Fruit fly (Drosophila melanogaster) whole organism, wandering third instar larva: ENCODE results near the gene brun.

Source experiments
- Hnf4 ChIP-seq: fragments of 200-800 bp; sonication (Bioruptor generic); optimal IDR thresholded peaks from 2 replicates; lab custom pipeline; 2016; ENCODE audit warnings: missing biosample characterization, mild to moderate bottlenecking, missing genetic modification characterization
- Jra ChIP-seq: sonication (Bioruptor generic); optimal IDR thresholded peaks from 2 replicates; lab custom pipeline; 2016; ENCODE audit warnings: missing biosample characterization, missing genetic modification characterization
- dsf ChIP-seq: sonication (Bioruptor generic); optimal IDR thresholded peaks from 2 replicates; lab custom pipeline; 2016; ENCODE audit warnings: missing biosample characterization, missing genetic modification characterization, borderline replicate concordance
- tai ChIP-seq: sonication (Bioruptor generic); optimal IDR thresholded peaks from 2 replicates; lab custom pipeline; 2016; ENCODE audit warnings: missing biosample characterization, missing genetic modification characterization
- usp ChIP-seq: fragments of >200 bp; optimal IDR thresholded peaks from 2 replicates; lab custom pipeline; 2017; ENCODE audit warnings: missing biosample characterization, missing genetic modification characterization

DNA sequence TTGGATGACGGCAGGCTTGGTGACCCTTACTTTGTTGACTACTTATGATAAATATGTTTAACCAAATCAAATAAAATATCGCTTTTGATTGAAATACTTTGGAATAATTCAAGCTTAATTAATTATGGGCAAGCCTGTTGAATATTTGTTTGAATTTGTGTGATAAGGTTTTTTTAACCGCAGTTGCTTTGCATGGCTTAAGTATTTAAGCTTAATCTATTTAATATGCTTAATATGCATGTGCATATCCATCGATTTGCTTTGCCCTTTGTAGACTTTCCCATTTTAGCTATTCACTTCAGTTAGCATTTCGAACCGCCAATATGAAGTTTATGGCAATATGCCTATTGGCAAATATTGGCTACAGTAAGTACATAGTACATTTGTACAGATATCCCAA lies 15.4 kb downstream of the brun start, which contains the start of gene Sfp38D:
- no peak for TF ChIP-seq Hnf4
- no peak for TF ChIP-seq usp
- TF ChIP-seq dsf (GFP tag; lab: Kevin White, UChicago): no peak
- TF ChIP-seq tai (GFP tag; lab: Kevin White, UChicago): no peak
- no peak for TF ChIP-seq Jra (GFP tag; lab: Kevin White, UChicago)
